Worm (Caenorhabditis elegans): ENCODE data around the gene T16A1.10.

Gene T16A1.10

ce11 chrII:2042447-2042846 is 49.4 kb downstream of the T16A1.10 start, which contains the start of gene bath-20:
Gene bath-20 (minus strand): TSS chrII:2042547.
- TF ChIP-seq ces-1 (GFP tag; optimal IDR thresholded peaks at IDR 0.05): no peak
- TF ChIP-seq unc-62 (GFP tag; optimal IDR thresholded peaks at IDR 0.05): no peak
- TF ChIP-seq hlh-1 (tag; optimal IDR thresholded peaks at IDR 0.05): no peak
- TF ChIP-seq blmp-1 (tag; optimal IDR thresholded peaks at IDR 0.05): no peak
- TF ChIP-seq cnd-1 (tag; optimal IDR thresholded peaks at IDR 0.05): no peak
